Fruit fly (Drosophila melanogaster): ENCODE data around the gene Mcm2.

Gene Mcm2

dm6 chr3R:8243720-8244119 lies 21.1 kb upstream of the Mcm2 start, which contains the start of the genes CG9636, CG18749 and CG33722 (continued):
- no peak for TF ChIP-seq CG17612 (GFP tag; IDR thresholded peaks at IDR 0.05)
- no peak for TF ChIP-seq Poxn (GFP tag; IDR thresholded peaks at IDR 0.05)
- peak; percentile 43 for TF ChIP-seq esg (GFP tag; conservative IDR thresholded peaks at IDR 0.05)
- TF ChIP-seq abd-A (tag; optimal IDR thresholded peaks at IDR 0.05) = no peak
- TF ChIP-seq sd (tag; optimal IDR thresholded peaks at IDR 0.05) = peak; percentile 49
- no peak for TF ChIP-seq CG16779 (GFP tag; IDR thresholded peaks at IDR 0.05)
- TF ChIP-seq zen2 (GFP tag; IDR thresholded peaks at IDR 0.05; ENCODE audit: partially characterized antibody) = peak; percentile 92
- TF ChIP-seq CG14965 (GFP tag; optimal IDR thresholded peaks at IDR 0.05; ENCODE audit: borderline replicate concordance) = no peak
- TF ChIP-seq zfh2 (GFP tag; optimal IDR thresholded peaks at IDR 0.05) = peak; percentile 41
- no peak for TF ChIP-seq CG5180 (GFP tag; optimal IDR thresholded peaks at IDR 0.05)
- no peak for TF ChIP-seq bab2 (GFP tag; optimal IDR thresholded peaks at IDR 0.05)
- TF ChIP-seq CG17385 (GFP tag; optimal IDR thresholded peaks at IDR 0.05) = peak; percentile 84
- peak; percentile 42 for TF ChIP-seq Elba2 (GFP tag; optimal IDR thresholded peaks at IDR 0.05)
- TF ChIP-seq luna (GFP tag; optimal IDR thresholded peaks at IDR 0.05) = no peak
- no peak for TF ChIP-seq da (GFP tag; optimal IDR thresholded peaks at IDR 0.05)
- peak; percentile 68 for TF ChIP-seq CG7556 (GFP tag; optimal IDR thresholded peaks at IDR 0.05)
- TF ChIP-seq CG8765 (GFP tag; IDR thresholded peaks at IDR 0.05) = no peak
- TF ChIP-seq CG8478 (optimal IDR thresholded peaks at IDR 0.05) = no peak
- peak; percentile 64; the same call in 2 of the 3 replicates for TF ChIP-seq CG11695 (GFP tag; IDR thresholded peaks at IDR 0.05)
- TF ChIP-seq CG4424 (GFP tag; optimal IDR thresholded peaks at IDR 0.05) = peak; percentile 85
- no peak for TF ChIP-seq so (GFP tag; IDR thresholded peaks at IDR 0.05)
- peak; percentile 46 to 72 for TF ChIP-seq dpn (GFP tag; optimal IDR thresholded peaks at IDR 0.05)
- peak; percentile 56; the same call in 1 of the 2 replicates for TF ChIP-seq CG4404 (GFP tag; IDR thresholded peaks at IDR 0.05)
- no peak for TF ChIP-seq hth (optimal IDR thresholded peaks at IDR 0.05)
- peak; percentile 68 for TF ChIP-seq tgo (GFP tag; IDR thresholded peaks at IDR 0.05)
- TF ChIP-seq Dek (tag; optimal IDR thresholded peaks at IDR 0.05) = peak; percentile 51
- peak; percentile 21 for TF ChIP-seq CG7987 (GFP tag; optimal IDR thresholded peaks at IDR 0.05)
- peak; percentile 36 for TF ChIP-seq ewg (GFP tag; optimal IDR thresholded peaks at IDR 0.05)
- peak; percentile 99 for TF ChIP-seq Dll (GFP tag; IDR thresholded peaks at IDR 0.05; ENCODE audit: partially characterized antibody)
- peak; percentile 18; the same call in 1 of the 2 replicates for TF ChIP-seq CG1024 (GFP tag; IDR thresholded peaks at IDR 0.05)
- peak; percentile 81 for TF ChIP-seq vvl (GFP tag; IDR thresholded peaks at IDR 0.05)
- peak; percentile 53 for TF ChIP-seq CG15696 (tag; optimal IDR thresholded peaks at IDR 0.05)
- TF ChIP-seq CG1832 (GFP tag; optimal IDR thresholded peaks at IDR 0.05) = no peak
- no peak for TF ChIP-seq sc (optimal IDR thresholded peaks at IDR 0.05)
- peak; percentile 28 for TF ChIP-seq sc (GFP tag; optimal IDR thresholded peaks at IDR 0.05)
- TF ChIP-seq CG9932 (GFP tag; IDR thresholded peaks at IDR 0.05) = peak; percentile 77
- peak; percentile 55 for TF ChIP-seq CG18476 (GFP tag; optimal IDR thresholded peaks at IDR 0.05)
- peak; percentile 99 for TF ChIP-seq sna (GFP tag; IDR thresholded peaks at IDR 0.05; ENCODE audit: partially characterized antibody)
- TF ChIP-seq ssp (GFP tag; IDR thresholded peaks at IDR 0.05) = peak; percentile 45; the same call in 1 of the 2 replicates
- no peak for TF ChIP-seq Mrtf (GFP tag; IDR thresholded peaks at IDR 0.05)
- TF ChIP-seq CG8924 (tag; optimal IDR thresholded peaks at IDR 0.05) = peak; percentile 72
- peak; percentile 37 for TF ChIP-seq Deaf1 (tag; optimal IDR thresholded peaks at IDR 0.05)
- TF ChIP-seq CG11560 (tag; IDR thresholded peaks at IDR 0.05) = no peak
- peak; percentile 74 for TF ChIP-seq CG15601 (tag; optimal IDR thresholded peaks at IDR 0.05)
- no peak for TF ChIP-seq Atf3 (GFP tag; optimal IDR thresholded peaks at IDR 0.05)
- TF ChIP-seq Kr (GFP tag; optimal IDR thresholded peaks at IDR 0.05) = no peak
- TF ChIP-seq CG4328 (GFP tag; optimal IDR thresholded peaks at IDR 0.05) = peak; percentile 7
- peak; percentile 61 for TF ChIP-seq pzg (GFP tag; optimal IDR thresholded peaks at IDR 0.05)
- peak; percentile 88 for TF ChIP-seq amos (GFP tag; IDR thresholded peaks at IDR 0.05; ENCODE audit: partially characterized antibody)
- no peak for TF ChIP-seq NK7.1 (GFP tag; optimal IDR thresholded peaks at IDR 0.05)
- peak; percentile 11 for TF ChIP-seq slp2 (GFP tag; optimal IDR thresholded peaks at IDR 0.05)
- TF ChIP-seq CG10431 (GFP tag; optimal IDR thresholded peaks at IDR 0.05) = peak; percentile 57

All from whole organism, embryonic.